Worm (Caenorhabditis elegans) whole organism, late embryonic: Measurements from ENCODE around the gene F09C6.12.

Experiments
- C08G9.2 ChIP-seq: sonication (generic microtip); optimal IDR thresholded peaks from 2 replicates; lab custom pipeline; 2016; ENCODE audit warnings: mild to moderate bottlenecking, missing genetic modification characterization, moderate library complexity, missing compliant biosample characterization
- F13H6.1 ChIP-seq: sonication (generic microtip); optimal IDR thresholded peaks from 2 replicates; lab custom pipeline; 2016; ENCODE audit warnings: missing genetic modification characterization, missing compliant biosample characterization
- K09A11.1 ChIP-seq: sonication (generic microtip); optimal IDR thresholded peaks from 2 replicates; lab custom pipeline; 2017; ENCODE audit warnings: antibody characterized with exemption, mild to moderate bottlenecking, missing genetic modification characterization, missing compliant biosample characterization; ENCODE audit not compliant: insufficient read depth
- ahr-1 ChIP-seq: sonication (generic microtip); optimal IDR thresholded peaks from 2 replicates; lab custom pipeline; 2016; ENCODE audit warnings: missing genetic modification characterization, missing compliant biosample characterization
- ama-1 ChIP-seq: fragments of 150-350 bp; optimal IDR thresholded peaks from 2 replicates; lab custom pipeline; 2014
- ceh-14 ChIP-seq: sonication (generic microtip); optimal IDR thresholded peaks from 2 replicates; lab custom pipeline; 2016; ENCODE audit warnings: missing genotype, missing genetic modification characterization, missing compliant biosample characterization
- ceh-2 ChIP-seq: sonication (generic microtip); optimal IDR thresholded peaks from 2 replicates; lab custom pipeline; 2016; ENCODE audit warnings: missing genotype, missing genetic modification characterization, missing compliant biosample characterization
- ceh-24 ChIP-seq: sonication (generic microtip); optimal IDR thresholded peaks from 2 replicates; lab custom pipeline; 2016; ENCODE audit warnings: mild to moderate bottlenecking, missing genetic modification characterization, missing compliant biosample characterization
- ceh-34 ChIP-seq: sonication (generic microtip); optimal IDR thresholded peaks from 2 replicates; lab custom pipeline; 2016; ENCODE audit warnings: mild to moderate bottlenecking, missing genetic modification characterization, missing compliant biosample characterization
- ceh-45 ChIP-seq: fragments of 200-800 bp; sonication (Bioruptor generic); IDR thresholded peaks from 2 replicates; pipeline ENCODE4 v1.3.6; 2022; ENCODE audit warnings: missing genetic modification reagents, missing genetic modification characterization, missing compliant biosample characterization
- ceh-6 ChIP-seq: fragments of 200-800 bp; sonication (Bioruptor generic); optimal IDR thresholded peaks from 2 replicates; lab custom pipeline; 2018; ENCODE audit warnings: mild to moderate bottlenecking, missing genetic modification characterization, missing compliant biosample characterization
- ceh-9 ChIP-seq: sonication (generic microtip); optimal IDR thresholded peaks from 2 replicates; lab custom pipeline; 2016; ENCODE audit warnings: mild to moderate bottlenecking, missing genetic modification characterization, inconsistent platforms, missing compliant biosample characterization
- dve-1 ChIP-seq: sonication (generic microtip); optimal IDR thresholded peaks from 2 replicates; lab custom pipeline; 2017; ENCODE audit warnings: antibody characterized with exemption, mild to moderate bottlenecking, missing genetic modification characterization, missing compliant biosample characterization
- elt-2 ChIP-seq: sonication (generic microtip); optimal IDR thresholded peaks from 2 replicates; lab custom pipeline; 2016; ENCODE audit warnings: missing genetic modification reagents, missing genetic modification characterization, missing compliant biosample characterization
- elt-4 ChIP-seq: sonication (generic microtip); optimal IDR thresholded peaks from 2 replicates; lab custom pipeline; 2016; ENCODE audit warnings: missing genetic modification characterization, missing compliant biosample characterization
- ets-4 ChIP-seq: sonication (generic microtip); optimal IDR thresholded peaks from 2 replicates; lab custom pipeline; 2016; ENCODE audit warnings: missing genetic modification characterization, missing compliant biosample characterization
- eyg-1 ChIP-seq: sonication (generic microtip); optimal IDR thresholded peaks from 2 replicates; lab custom pipeline; 2016; ENCODE audit warnings: missing genotype, missing genetic modification characterization, missing compliant biosample characterization
- fax-1 ChIP-seq: sonication (generic microtip); optimal IDR thresholded peaks from 2 replicates; lab custom pipeline; 2016; ENCODE audit warnings: missing genotype, missing genetic modification characterization, missing compliant biosample characterization
- fkh-10 ChIP-seq: fragments of 150-350 bp; optimal IDR thresholded peaks from 2 replicates; lab custom pipeline; 2014; ENCODE audit warnings: missing biosample characterization, missing genetic modification reagents, missing genetic modification characterization
- fkh-6 ChIP-seq: sonication (generic microtip); optimal IDR thresholded peaks from 2 replicates; lab custom pipeline; 2016; ENCODE audit warnings: missing genetic modification characterization, missing compliant biosample characterization
- gmeb-2 ChIP-seq: sonication (generic microtip); optimal IDR thresholded peaks from 2 replicates; lab custom pipeline; 2016; ENCODE audit warnings: missing genetic modification characterization, inconsistent platforms, missing compliant biosample characterization
- hlh-15 ChIP-seq: sonication (generic microtip); optimal IDR thresholded peaks from 2 replicates; lab custom pipeline; 2016; ENCODE audit warnings: missing genetic modification characterization, missing compliant biosample characterization
- hlh-30 ChIP-seq: sonication (generic microtip); optimal IDR thresholded peaks from 2 replicates; lab custom pipeline; 2017; ENCODE audit warnings: antibody characterized with exemption, missing genetic modification characterization, missing compliant biosample characterization; ENCODE audit not compliant: insufficient read depth
- hlh-6 ChIP-seq: sonication (generic microtip); optimal IDR thresholded peaks from 2 replicates; lab custom pipeline; 2016; ENCODE audit warnings: missing genotype, missing genetic modification characterization, missing compliant biosample characterization
- hlh-8 ChIP-seq: sonication (generic microtip); optimal IDR thresholded peaks from 2 replicates; lab custom pipeline; 2016; ENCODE audit warnings: missing genotype, missing genetic modification characterization, missing compliant biosample characterization
- lim-6 ChIP-seq: sonication (generic microtip); optimal IDR thresholded peaks from 2 replicates; lab custom pipeline; 2016; ENCODE audit warnings: missing genetic modification characterization, missing compliant biosample characterization
- lin-11 ChIP-seq: fragments of 200-800 bp; sonication (Bioruptor generic); optimal IDR thresholded peaks from 2 replicates; lab custom pipeline; 2018; ENCODE audit warnings: mild to moderate bottlenecking, missing genetic modification characterization, missing compliant biosample characterization
- mec-3 ChIP-seq: sonication (generic microtip); optimal IDR thresholded peaks from 2 replicates; lab custom pipeline; 2016; ENCODE audit warnings: borderline replicate concordance, missing genetic modification characterization, missing compliant biosample characterization
- nhr-232 ChIP-seq: sonication (generic microtip); optimal IDR thresholded peaks from 2 replicates; lab custom pipeline; 2016; ENCODE audit warnings: missing genetic modification characterization, missing compliant biosample characterization
- pag-3 ChIP-seq: sonication (generic microtip); optimal IDR thresholded peaks from 2 replicates; lab custom pipeline; 2016; ENCODE audit warnings: missing compliant biosample characterization, missing genetic modification characterization, borderline replicate concordance
- pat-9 ChIP-seq: fragments of 200-800 bp; sonication (Bioruptor generic); optimal IDR thresholded peaks from 2 replicates; lab custom pipeline; 2018; ENCODE audit warnings: mild to moderate bottlenecking, missing genetic modification characterization, moderate library complexity, missing compliant biosample characterization
- pax-1 ChIP-seq: fragments of 150-350 bp; optimal IDR thresholded peaks from 2 replicates; lab custom pipeline; 2014; ENCODE audit warnings: missing biosample characterization, missing genetic modification characterization
- pqm-1 ChIP-seq: sonication (generic microtip); optimal IDR thresholded peaks from 2 replicates; lab custom pipeline; 2016; ENCODE audit warnings: missing genetic modification characterization, missing compliant biosample characterization
- pros-1 ChIP-seq: fragments of 150-350 bp; optimal IDR thresholded peaks from 2 replicates; lab custom pipeline; 2014; ENCODE audit warnings: missing biosample characterization, missing genetic modification reagents, missing genetic modification characterization
- ref-2 ChIP-seq: sonication (generic microtip); optimal IDR thresholded peaks from 2 replicates; lab custom pipeline; 2016; ENCODE audit warnings: missing genetic modification characterization, missing compliant biosample characterization
- sdc-2 ChIP-seq: sonication (generic microtip); optimal IDR thresholded peaks from 2 replicates; lab custom pipeline; 2016; ENCODE audit warnings: missing genotype, missing genetic modification characterization, missing compliant biosample characterization
- syd-9 ChIP-seq: sonication (generic microtip); optimal IDR thresholded peaks from 2 replicates; lab custom pipeline; 2016; ENCODE audit warnings: mild to moderate bottlenecking, missing genetic modification characterization, moderate library complexity, missing compliant biosample characterization
- tbx-7 ChIP-seq: sonication (generic microtip); optimal IDR thresholded peaks from 2 replicates; lab custom pipeline; 2016; ENCODE audit warnings: missing genotype, missing genetic modification characterization, missing compliant biosample characterization
- unc-42 ChIP-seq: sonication (generic microtip); optimal IDR thresholded peaks from 2 replicates; lab custom pipeline; 2016; ENCODE audit warnings: missing genotype, missing genetic modification characterization, missing compliant biosample characterization
- unc-86 ChIP-seq: sonication (generic microtip); optimal IDR thresholded peaks from 2 replicates; lab custom pipeline; 2016; ENCODE audit warnings: missing genetic modification characterization, missing compliant biosample characterization
- ztf-16 ChIP-seq: sonication (generic microtip); optimal IDR thresholded peaks from 2 replicates; lab custom pipeline; 2017; ENCODE audit warnings: missing genetic modification characterization, missing compliant biosample characterization

The F09C6.12 gene

DNA sequence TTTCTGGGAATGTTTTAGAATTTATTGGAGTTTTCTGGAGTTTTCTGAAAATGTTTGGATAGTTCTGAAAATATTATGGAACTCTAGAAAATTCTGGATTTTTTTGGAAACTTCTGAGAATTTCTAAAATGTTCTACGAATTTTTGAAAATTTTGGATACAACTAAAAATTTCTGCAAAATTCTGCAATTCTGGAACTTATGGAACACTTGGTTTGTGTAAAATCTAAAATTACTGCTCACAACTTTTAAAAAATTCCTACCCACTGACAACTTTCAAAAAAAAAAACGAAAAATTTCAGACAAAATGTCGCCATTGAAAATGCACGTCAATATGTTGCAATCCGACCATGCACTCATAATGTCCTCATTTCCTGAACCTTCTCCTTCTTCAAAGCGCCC, 21.9 kb downstream of the F09C6.12 start, which contains the start of gene nhr-262:
nhr-262 (plus strand) TSS at position 301 of the 400 bp plus-strand sequence.
- TF ChIP-seq ceh-14 (tag; lab: Kevin White, UChicago) (no peak), elt-4 (no peak), F13H6.1 (tag; lab: Kevin White, UChicago) (no peak), hlh-6 (no peak), K09A11.1 (tag; lab: Kevin White, UChicago) (no peak), hlh-8 (tag; lab: Kevin White, UChicago) (no peak), sdc-2 (tag; lab: Kevin White, UChicago) (no peak), pax-1 (tag; lab: Kevin White, UChicago) (no peak), eyg-1 (tag; lab: Kevin White, UChicago) (no peak), fax-1 (no peak), nhr-232 (no peak), syd-9 (tag; lab: Kevin White, UChicago) (no peak), ceh-34 (tag; lab: Kevin White, UChicago) (no peak), pag-3 (tag; lab: Kevin White, UChicago) (no peak), lin-11 (tag; lab: Kevin White, UChicago) (no peak), elt-2 (no peak), ahr-1 (tag; lab: Kevin White, UChicago) (no peak), unc-86 (tag; lab: Kevin White, UChicago) (no peak)

DNA sequence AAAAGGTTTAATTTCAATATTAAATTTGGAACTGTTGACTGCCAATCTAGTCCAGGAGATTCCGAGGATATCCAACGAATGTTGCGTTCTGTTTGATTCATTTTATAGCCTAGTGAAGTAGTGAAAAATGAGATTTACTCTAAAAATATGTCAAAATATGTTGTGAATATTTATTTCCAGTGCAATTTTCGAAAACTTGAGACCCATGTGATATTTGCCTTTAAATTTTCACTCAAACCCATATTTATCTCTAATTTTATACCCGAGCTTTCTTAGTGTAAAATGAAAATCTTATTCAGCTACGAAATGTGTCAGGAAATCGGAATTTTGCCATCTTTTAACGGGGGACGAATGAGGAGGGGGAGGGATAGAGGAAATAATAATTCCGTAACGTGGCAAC, 27.2 kb downstream of the F09C6.12 start, which contains the start of gene F09C6.16:
F09C6.16 (minus strand) TSS at position 101 of the 400 bp plus-strand sequence.
- no peak for TF ChIP-seq ceh-6 (GFP tag; lab: Kevin White, UChicago)
- TF ChIP-seq C08G9.2 = no peak
- TF ChIP-seq tbx-7 (tag; lab: Kevin White, UChicago) = no peak
- no peak for TF ChIP-seq pqm-1 (tag; lab: Kevin White, UChicago)
- TF ChIP-seq ztf-16 (tag; lab: Kevin White, UChicago) = no peak
- no peak for TF ChIP-seq ceh-2 (tag; lab: Kevin White, UChicago)
- TF ChIP-seq hlh-8 (tag; lab: Kevin White, UChicago) = no peak
- no peak for TF ChIP-seq unc-42 (tag; lab: Kevin White, UChicago)
- TF ChIP-seq mec-3 (tag; lab: Kevin White, UChicago) = no peak
- TF ChIP-seq F13H6.1 (tag; lab: Kevin White, UChicago) = no peak
- no peak for TF ChIP-seq pros-1 (tag; lab: Kevin White, UChicago)
- TF ChIP-seq fkh-6 (tag; lab: Kevin White, UChicago) = no peak
- TF ChIP-seq, all 69 proteins: peak for 0

DNA sequence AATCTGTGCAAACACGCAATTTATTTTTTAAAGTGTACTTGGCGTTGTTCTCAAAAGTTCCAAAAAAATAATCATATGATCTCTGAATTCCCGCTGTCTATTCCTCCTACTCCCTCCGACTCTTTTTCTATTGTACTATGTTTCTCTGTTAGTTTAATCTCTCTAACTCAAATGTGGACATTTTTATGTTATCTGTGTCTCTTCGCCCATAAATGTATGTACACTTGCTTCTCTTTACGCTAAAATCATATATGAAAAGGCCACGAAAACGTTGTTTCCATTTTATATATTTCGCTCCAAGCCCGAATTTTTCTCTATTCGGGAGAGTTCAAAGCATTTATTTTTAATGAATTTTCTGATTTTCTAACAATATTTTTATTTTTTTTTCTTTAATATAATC, 28.2 kb downstream of the F09C6.12 start:
- TF ChIP-seq elt-4 (no peak), lim-6 (tag; lab: Kevin White, UChicago) (no peak), C08G9.2 (no peak), unc-86 (tag; lab: Kevin White, UChicago) (no peak), pros-1 (tag; lab: Kevin White, UChicago) (no peak), gmeb-2 (tag; lab: Kevin White, UChicago) (no peak), dve-1 (tag; lab: Kevin White, UChicago) (no peak), hlh-8 (tag; lab: Kevin White, UChicago) (no peak)

DNA sequence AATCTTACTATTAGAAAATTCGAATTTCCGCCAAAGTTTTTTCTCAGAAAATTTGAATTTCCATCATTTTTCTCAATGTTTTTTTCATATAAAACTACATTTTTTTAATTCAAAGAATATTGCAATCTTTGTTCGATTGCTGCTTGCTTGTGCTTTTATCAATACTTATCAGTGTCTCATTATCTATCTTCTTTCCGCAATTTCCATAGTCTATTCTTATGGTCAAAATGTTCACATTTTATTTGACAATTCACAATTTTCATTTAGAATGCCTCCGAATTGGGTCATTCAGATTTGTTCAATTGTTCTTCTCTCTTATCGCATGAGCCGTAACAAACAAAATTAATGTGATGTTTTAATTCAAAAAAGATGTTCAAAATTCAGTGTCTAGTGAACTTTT, 28.6 kb downstream of the F09C6.12 start:
- TF ChIP-seq elt-2 (peak; percentile 14), ref-2 (tag; lab: Kevin White, UChicago) (no peak)

DNA sequence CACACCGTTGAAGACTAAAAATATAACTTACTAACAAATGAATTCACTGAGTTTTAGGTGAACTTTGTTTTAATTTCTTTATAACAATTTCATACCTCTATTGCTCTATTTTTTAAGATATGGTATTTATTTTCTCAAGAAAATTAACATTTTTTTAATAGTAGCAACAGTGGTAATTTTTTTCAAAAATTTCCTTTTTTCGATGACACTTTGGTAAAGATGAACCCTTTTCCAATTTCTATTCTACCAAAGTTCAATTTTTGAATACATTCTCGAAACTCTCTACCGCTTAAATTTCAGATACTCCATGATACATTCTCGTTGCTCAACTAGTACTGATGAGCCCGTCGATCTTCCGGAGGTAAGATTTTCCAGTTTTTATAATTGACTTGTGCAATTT, 29.3 kb downstream of the F09C6.12 start, which contains the start of gene nhr-116:
nhr-116 (plus strand) TSS at position 301 of the 400 bp plus-strand sequence.
- no peak for TF ChIP-seq ceh-34 (tag; lab: Kevin White, UChicago)
- no peak for TF ChIP-seq ceh-45 (GFP tag; lab: Robert Waterston, UW)
- no peak for TF ChIP-seq ets-4 (tag; lab: Kevin White, UChicago)
- no peak for TF ChIP-seq pqm-1 (tag; lab: Kevin White, UChicago)
- TF ChIP-seq ztf-16 (tag; lab: Kevin White, UChicago) = no peak
- TF ChIP-seq pat-9 = no peak
- TF ChIP-seq ama-1 (lab: Kevin White, UChicago) = no peak
- TF ChIP-seq ceh-9 (tag; lab: Kevin White, UChicago) = no peak
- TF ChIP-seq fkh-10 = no peak
- no peak for TF ChIP-seq mec-3 (tag; lab: Kevin White, UChicago)
- no peak for TF ChIP-seq hlh-15 (tag; lab: Kevin White, UChicago)
- TF ChIP-seq hlh-8 (tag; lab: Kevin White, UChicago) = no peak
- TF ChIP-seq pag-3 (tag; lab: Kevin White, UChicago) = no peak
- no peak for TF ChIP-seq C08G9.2
- TF ChIP-seq ceh-14 (tag; lab: Kevin White, UChicago) = no peak
- no peak for TF ChIP-seq ceh-24
- no peak for TF ChIP-seq hlh-30 (tag; lab: Kevin White, UChicago)
- TF ChIP-seq elt-2 = no peak
